ENCODE assay signal across 5 worm cellular contexts in the genomic region with DNA sequence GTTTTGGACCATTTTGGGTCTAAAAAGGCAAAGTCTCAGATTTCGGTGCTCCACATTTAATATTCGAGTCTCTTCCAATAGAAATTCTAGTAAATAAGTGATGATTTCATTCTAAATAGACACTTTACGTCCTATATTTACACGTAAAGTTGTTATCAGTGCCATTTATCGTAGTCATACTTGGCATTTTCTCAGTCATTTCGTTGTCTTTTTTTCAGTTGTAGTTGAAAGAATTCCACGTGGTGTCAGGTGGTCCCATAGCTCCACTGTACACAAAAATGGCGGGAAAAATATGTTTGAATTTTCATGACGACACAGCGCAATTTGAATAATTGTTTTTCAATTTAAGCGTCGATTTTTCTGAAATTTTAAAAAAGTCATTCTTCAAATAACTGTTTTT.
TF ChIP-seq lines count a peak whose summit lies in the region.

No protein-coding gene starts in this region.

TF ChIP-seq in whole organism, L1 larva, 84 proteins besides CTCF, POLR2A, EP300 and RAD21:
- TF ChIP-seq tlp-1 (tag; optimal IDR thresholded peaks at IDR 0.05; lab: Kevin White, UChicago) (no peak), nhr-71 (tag; optimal IDR thresholded peaks at IDR 0.05; lab: Kevin White, UChicago) (peak; percentile 6), hpl-2 (GFP tag; optimal IDR thresholded peaks at IDR 0.05; lab: Kevin White, UChicago) (no peak), lin-35 (GFP tag; optimal IDR thresholded peaks at IDR 0.05; lab: Kevin White, UChicago) (peak in 1 of 2 experiments; percentile 59), unc-130 (tag; optimal IDR thresholded peaks at IDR 0.05; lab: Kevin White, UChicago) (no peak), elt-2 (tag; optimal IDR thresholded peaks at IDR 0.05; lab: Kevin White, UChicago) (peak; percentile 50)

TF ChIP-seq in whole organism, L2 larva, 48 proteins besides CTCF, POLR2A, EP300 and RAD21:
- no peak for TF ChIP-seq nhr-10 (tag; optimal IDR thresholded peaks at IDR 0.05; lab: Kevin White, UChicago)
- no peak for TF ChIP-seq nhr-237 (tag; optimal IDR thresholded peaks at IDR 0.05; lab: Kevin White, UChicago)
- no peak for TF ChIP-seq Y55F3AM.14 (GFP tag; optimal IDR thresholded peaks at IDR 0.05; lab: Kevin White, UChicago)
- no peak for TF ChIP-seq unc-62 (GFP tag; optimal IDR thresholded peaks at IDR 0.05; lab: Kevin White, UChicago)
- TF ChIP-seq dmd-4 (tag; optimal IDR thresholded peaks at IDR 0.05; lab: Kevin White, UChicago) = no peak
- TF ChIP-seq nhr-23 (tag; optimal IDR thresholded peaks at IDR 0.05; lab: Kevin White, UChicago) = no peak
- peak; percentile 11 for TF ChIP-seq sma-9 (GFP tag; optimal IDR thresholded peaks at IDR 0.05; lab: Kevin White, UChicago)
- TF ChIP-seq sma-9 (tag; optimal IDR thresholded peaks at IDR 0.05; lab: Kevin White, UChicago) = no peak
- TF ChIP-seq skn-1 (tag; optimal IDR thresholded peaks at IDR 0.05; lab: Kevin White, UChicago) = no peak
- TF ChIP-seq sma-3 (GFP tag; optimal IDR thresholded peaks at IDR 0.05; lab: Kevin White, UChicago) = no peak
- peak; percentile 77 for TF ChIP-seq crh-2 (tag; optimal IDR thresholded peaks at IDR 0.05; lab: Kevin White, UChicago)
- peak; percentile 72 for TF ChIP-seq fos-1 (tag; optimal IDR thresholded peaks at IDR 0.05; lab: Kevin White, UChicago)
- TF ChIP-seq mab-5 (tag; optimal IDR thresholded peaks at IDR 0.05; lab: Kevin White, UChicago) = no peak
- TF ChIP-seq gmeb-1 (tag; optimal IDR thresholded peaks at IDR 0.05; lab: Kevin White, UChicago) = peak; percentile 5
- no peak for TF ChIP-seq R02D3.7 (tag; optimal IDR thresholded peaks at IDR 0.05; lab: Kevin White, UChicago)
- no peak for TF ChIP-seq lin-11 (tag; optimal IDR thresholded peaks at IDR 0.05; lab: Kevin White, UChicago)
- no peak for TF ChIP-seq ama-1 (optimal IDR thresholded peaks at IDR 0.05; lab: Kevin White, UChicago)

TF ChIP-seq in whole organism, L3 larva, 47 proteins besides CTCF, POLR2A, EP300 and RAD21:
- TF ChIP-seq pha-4 (tag; optimal IDR thresholded peaks at IDR 0.05; lab: Kevin White, UChicago) (peak; percentile 37), elt-2 (tag; optimal IDR thresholded peaks at IDR 0.05; lab: Kevin White, UChicago) (peak; percentile 70), nfya-1 (tag; optimal IDR thresholded peaks at IDR 0.05; lab: Kevin White, UChicago; ENCODE audit: insufficient read depth) (no peak), pqm-1 (tag; optimal IDR thresholded peaks at IDR 0.05; lab: Kevin White, UChicago) (peak; percentile 58)

TF ChIP-seq in whole organism, L4 larva, 104 proteins besides CTCF, POLR2A, EP300 and RAD21:
- no peak for TF ChIP-seq skn-1 (tag; optimal IDR thresholded peaks at IDR 0.05; lab: Kevin White, UChicago)
- TF ChIP-seq daf-19 (GFP tag; conservative IDR thresholded peaks at IDR 0.05; lab: Robert Waterston, UW) = no peak
- peak; percentile 52 for TF ChIP-seq dmd-6 (GFP tag; IDR thresholded peaks at IDR 0.05; lab: Robert Waterston, UW)
- peak; percentile 43 for TF ChIP-seq hlh-11 (tag; optimal IDR thresholded peaks at IDR 0.05; lab: Kevin White, UChicago)
- TF ChIP-seq T20F7.1 (GFP tag; optimal IDR thresholded peaks at IDR 0.05; lab: Kevin White, UChicago) = peak; percentile 45
- peak; percentile 2 for TF ChIP-seq mep-1 (tag; optimal IDR thresholded peaks at IDR 0.05; lab: Kevin White, UChicago)
- TF ChIP-seq nhr-25 (tag; optimal IDR thresholded peaks at IDR 0.05; lab: Kevin White, UChicago; ENCODE audit: borderline replicate concordance, insufficient read depth) = no peak
- TF ChIP-seq daf-16 (GFP tag; optimal IDR thresholded peaks at IDR 0.05; lab: Kevin White, UChicago) = no peak
- TF ChIP-seq daf-16 (tag; optimal IDR thresholded peaks at IDR 0.05; lab: Kevin White, UChicago) = peak; percentile 77
- peak; percentile 39 for TF ChIP-seq hlh-30 (tag; optimal IDR thresholded peaks at IDR 0.05; lab: Kevin White, UChicago; ENCODE audit: insufficient read depth)
- TF ChIP-seq nhr-41 (GFP tag; IDR thresholded peaks at IDR 0.05; lab: Robert Waterston, UW) = no peak
- peak; percentile 27 for TF ChIP-seq dve-1 (tag; optimal IDR thresholded peaks at IDR 0.05; lab: Kevin White, UChicago; ENCODE audit: insufficient read depth)
- peak; percentile 20 for TF ChIP-seq pqm-1 (tag; optimal IDR thresholded peaks at IDR 0.05; lab: Kevin White, UChicago)
- TF ChIP-seq lsy-2 (tag; optimal IDR thresholded peaks at IDR 0.05; lab: Kevin White, UChicago) = peak in 1 of 2 experiments; percentile 18
- TF ChIP-seq nhr-28 (tag; optimal IDR thresholded peaks at IDR 0.05; lab: Kevin White, UChicago) = peak; percentile 84
- no peak for TF ChIP-seq egl-43 (GFP tag; IDR thresholded peaks at IDR 0.05; lab: Robert Waterston, UW)

TF ChIP-seq in whole organism, young adult, 124 proteins besides CTCF, POLR2A, EP300 and RAD21:
- TF ChIP-seq let-607 (tag; optimal IDR thresholded peaks at IDR 0.05; lab: Kevin White, UChicago) (peak; percentile 77 to 83), nhr-80 (tag; optimal IDR thresholded peaks at IDR 0.05; lab: Kevin White, UChicago) (peak; percentile 50), ztf-22 (GFP tag; optimal IDR thresholded peaks at IDR 0.05; lab: Kevin White, UChicago) (no peak), F33H1.4 (GFP tag; IDR thresholded peaks at IDR 0.05; lab: Robert Waterston, UW) (no peak)
